Fruit fly (Drosophila melanogaster) whole organism, embryonic: ENCODE results near the gene Srp9.

ENCODE experiments used
- Aef1 ChIP-seq: fragments of 200-800 bp; sonication (Bioruptor generic); IDR thresholded peaks from 3 replicates; pipeline ENCODE4 v1.3.6; 2022; ENCODE audit warnings: missing biosample characterization, missing genetic modification characterization
- Atf6 ChIP-seq: fragments of 200-800 bp; sonication (Bioruptor generic); IDR thresholded peaks from 2 replicates; pipeline ENCODE4 v1.3.6; 2022; ENCODE audit warnings: missing biosample characterization, missing genetic modification characterization
- CG10366 ChIP-seq: fragments of 200-800 bp; sonication (Bioruptor generic); IDR thresholded peaks from 2 replicates; pipeline ENCODE4 v1.3.6; 2022; ENCODE audit warnings: missing biosample characterization, missing genetic modification characterization
- CG10462 ChIP-seq: fragments of 200-800 bp; sonication (Bioruptor generic); optimal IDR thresholded peaks from 2 replicates; lab custom pipeline; 2016; ENCODE audit warnings: missing biosample characterization, missing genetic modification characterization
- CG11247 ChIP-seq: fragments of 200-800 bp; sonication (Bioruptor generic); IDR thresholded peaks from 2 replicates; pipeline ENCODE4 v1.3.6; 2022; ENCODE audit warnings: missing biosample characterization, missing genetic modification characterization
- CG11456 ChIP-seq: fragments of 200-800 bp; sonication (Bioruptor generic); IDR thresholded peaks from 3 replicates; pipeline ENCODE4 v1.3.6; 2022; ENCODE audit warnings: missing biosample characterization, missing genetic modification characterization
- CG12236 ChIP-seq: fragments of 200-800 bp; sonication (Bioruptor generic); optimal IDR thresholded peaks from 2 replicates; lab custom pipeline; 2016; ENCODE audit warnings: missing biosample characterization, missing genetic modification characterization
- CG12659 ChIP-seq: fragments of 200-800 bp; sonication (Bioruptor generic); optimal IDR thresholded peaks from 3 replicates; lab custom pipeline; 2017; ENCODE audit warnings: mild to moderate bottlenecking, missing biosample characterization, missing genetic modification reagents, missing genetic modification characterization
- CG17359 ChIP-seq: fragments of 200-800 bp; sonication (Bioruptor generic); optimal IDR thresholded peaks from 3 replicates; lab custom pipeline; 2018; ENCODE audit warnings: missing biosample characterization, mild to moderate bottlenecking, missing genetic modification characterization, moderate library complexity
- CG18599 ChIP-seq: fragments of 200-800 bp; sonication (Bioruptor generic); optimal IDR thresholded peaks from 3 replicates; lab custom pipeline; 2017; ENCODE audit warnings: missing biosample characterization, missing genetic modification characterization, mild to moderate bottlenecking, moderate library complexity, missing genetic modification reagents
- CG18619 ChIP-seq: fragments of 200-800 bp; sonication (Bioruptor generic); optimal IDR thresholded peaks from 3 replicates; lab custom pipeline; 2017; ENCODE audit warnings: missing biosample characterization, mild to moderate bottlenecking, missing genetic modification characterization
- CG2889 ChIP-seq: fragments of 200-800 bp; sonication (Bioruptor generic); IDR thresholded peaks from 3 replicates; pipeline ENCODE4 v1.3.6; 2022; ENCODE audit warnings: missing biosample characterization, missing genetic modification characterization
- CG30403 ChIP-seq: fragments of 200-800 bp; sonication (Bioruptor generic); optimal IDR thresholded peaks from 3 replicates; lab custom pipeline; 2016; ENCODE audit warnings: missing biosample characterization, missing genetic modification characterization
- CG3065 ChIP-seq: fragments of 200-800 bp; sonication (Bioruptor generic); optimal IDR thresholded peaks from 2 replicates; lab custom pipeline; 2016; ENCODE audit warnings: missing biosample characterization, missing genetic modification characterization
- CG4328 ChIP-seq: fragments of 200-800 bp; sonication (Bioruptor generic); optimal IDR thresholded peaks from 3 replicates; lab custom pipeline; 2017; ENCODE audit warnings: missing biosample characterization, missing genetic modification reagents, missing genetic modification characterization
- CG6254 ChIP-seq: fragments of 200-800 bp; sonication (Bioruptor generic); optimal IDR thresholded peaks from 3 replicates; lab custom pipeline; 2017; ENCODE audit warnings: mild to moderate bottlenecking, missing biosample characterization, missing genetic modification reagents, missing genetic modification characterization
- CG6765 ChIP-seq: fragments of 200-800 bp; sonication (Bioruptor generic); optimal IDR thresholded peaks from 3 replicates; lab custom pipeline; 2017; ENCODE audit warnings: missing biosample characterization, mild to moderate bottlenecking, missing genetic modification characterization
- CG6813 ChIP-seq: fragments of 200-800 bp; sonication (Bioruptor generic); optimal IDR thresholded peaks from 2 replicates; lab custom pipeline; 2017; ENCODE audit warnings: missing biosample characterization, missing genetic modification characterization, mild to moderate bottlenecking, moderate library complexity, missing genetic modification reagents
- CG7786 ChIP-seq: fragments of 200-800 bp; sonication (Bioruptor generic); optimal IDR thresholded peaks from 2 replicates; lab custom pipeline; 2016; ENCODE audit warnings: missing biosample characterization, missing genetic modification characterization
- CG9609 ChIP-seq: fragments of 200-800 bp; sonication (Bioruptor generic); optimal IDR thresholded peaks from 3 replicates; lab custom pipeline; 2016; ENCODE audit warnings: missing biosample characterization, missing genetic modification characterization
- Deaf1 ChIP-seq: fragments of 200-800 bp; optimal IDR thresholded peaks from 3 replicates; lab custom pipeline; 2019; ENCODE audit warnings: missing biosample characterization, mild to moderate bottlenecking, missing genetic modification characterization, moderate library complexity
- ERR ChIP-seq: fragments of 200-800 bp; sonication (Bioruptor generic); optimal IDR thresholded peaks from 2 replicates; lab custom pipeline; 2016; ENCODE audit warnings: missing biosample characterization, missing genetic modification characterization
- H2.0 ChIP-seq: fragments of 200-800 bp; sonication (Bioruptor generic); IDR thresholded peaks from 2 replicates; pipeline ENCODE4 v1.3.6; 2022; ENCODE audit warnings: missing biosample characterization, missing genetic modification characterization
- HLH3B ChIP-seq: fragments of 200-800 bp; sonication (Bioruptor generic); IDR thresholded peaks from 2 replicates; pipeline ENCODE4 v1.3.6; 2022; ENCODE audit warnings: missing biosample characterization, missing genetic modification characterization
- Nf-YB ChIP-seq: fragments of 200-800 bp; sonication (Bioruptor generic); optimal IDR thresholded peaks from 3 replicates; lab custom pipeline; 2019; ENCODE audit warnings: missing biosample characterization, mild to moderate bottlenecking, missing genetic modification characterization, moderate library complexity
- NfI ChIP-seq: fragments of 200-800 bp; sonication (Bioruptor generic); optimal IDR thresholded peaks from 3 replicates; lab custom pipeline; 2018; ENCODE audit warnings: missing biosample characterization, mild to moderate bottlenecking, missing genetic modification characterization, moderate library complexity
- TFAM ChIP-seq: fragments of 200-800 bp; sonication (Bioruptor generic); optimal IDR thresholded peaks from 2 replicates; lab custom pipeline; 2017; ENCODE audit warnings: missing biosample characterization, missing genetic modification characterization, inconsistent platforms
- Vsx1 ChIP-seq: fragments of 200-800 bp; sonication (Bioruptor generic); optimal IDR thresholded peaks from 2 replicates; lab custom pipeline; 2017; ENCODE audit warnings: missing biosample characterization, mild to moderate bottlenecking, missing genetic modification characterization, missing genetic modification reagents
- ash1 ChIP-seq: fragments of 200-800 bp; sonication (Bioruptor generic); optimal IDR thresholded peaks from 2 replicates; lab custom pipeline; 2018; ENCODE audit warnings: missing biosample characterization, mild to moderate bottlenecking, missing genetic modification characterization
- ato ChIP-seq: fragments of 200-800 bp; sonication (Bioruptor generic); IDR thresholded peaks from 2 replicates; pipeline ENCODE4 v1.3.6; 2022; ENCODE audit warnings: missing biosample characterization, missing genetic modification characterization; ENCODE audit not compliant: partially characterized antibody
- bigmax ChIP-seq: fragments of 200-800 bp; sonication (Bioruptor generic); optimal IDR thresholded peaks from 2 replicates; lab custom pipeline; 2018; ENCODE audit warnings: missing biosample characterization, mild to moderate bottlenecking, missing genetic modification characterization
- dan ChIP-seq: fragments of 200-800 bp; sonication (Bioruptor generic); IDR thresholded peaks from 2 replicates; pipeline ENCODE4 v1.3.6; 2022; ENCODE audit warnings: missing biosample characterization, missing genetic modification characterization
- emc ChIP-seq: fragments of 200-800 bp; sonication (Bioruptor generic); optimal IDR thresholded peaks from 2 replicates; lab custom pipeline; 2016; ENCODE audit warnings: missing biosample characterization, missing genetic modification characterization
- ems ChIP-seq: fragments of 200-800 bp; sonication (Bioruptor generic); optimal IDR thresholded peaks from 3 replicates; lab custom pipeline; 2016; ENCODE audit warnings: missing biosample characterization, missing genetic modification characterization
- fd96Cb ChIP-seq: fragments of 200-800 bp; sonication (Bioruptor generic); optimal IDR thresholded peaks from 2 replicates; lab custom pipeline; 2018; ENCODE audit warnings: missing biosample characterization, mild to moderate bottlenecking, missing genetic modification characterization, moderate library complexity
- fu2 ChIP-seq: fragments of 200-800 bp; sonication (Bioruptor generic); optimal IDR thresholded peaks from 2 replicates; lab custom pipeline; 2016; ENCODE audit warnings: missing biosample characterization, missing genetic modification characterization
- gcm ChIP-seq: fragments of 200-800 bp; sonication (Bioruptor generic); optimal IDR thresholded peaks from 2 replicates; lab custom pipeline; 2019; ENCODE audit warnings: missing biosample characterization, mild to moderate bottlenecking, missing genetic modification characterization, moderate library complexity
- h ChIP-seq: fragments of >200 bp; optimal IDR thresholded peaks from 2 replicates; lab custom pipeline; 2017
- ind ChIP-seq: fragments of 200-800 bp; sonication (Bioruptor generic); optimal IDR thresholded peaks from 3 replicates; lab custom pipeline; 2016; ENCODE audit warnings: missing biosample characterization, missing genetic modification characterization
- jigr1 ChIP-seq: fragments of 200-800 bp; sonication (Bioruptor generic); IDR thresholded peaks from 3 replicates; pipeline ENCODE4 v1.3.6; 2022; ENCODE audit warnings: missing biosample characterization, missing genetic modification characterization
- jumu ChIP-seq: fragments of 200-800 bp; sonication (Bioruptor generic); optimal IDR thresholded peaks from 3 replicates; lab custom pipeline; 2016; ENCODE audit warnings: missing biosample characterization, missing genetic modification characterization
- kah ChIP-seq: fragments of 200-800 bp; sonication (Bioruptor generic); optimal IDR thresholded peaks from 2 replicates; lab custom pipeline; 2018; ENCODE audit warnings: missing biosample characterization, mild to moderate bottlenecking, missing genetic modification characterization
- lab ChIP-seq: fragments of 200-800 bp; sonication (Bioruptor generic); optimal IDR thresholded peaks from 3 replicates; lab custom pipeline; 2017; ENCODE audit warnings: missing biosample characterization, missing genetic modification characterization, mild to moderate bottlenecking, moderate library complexity, missing genetic modification reagents
- lmd ChIP-seq: fragments of 200-800 bp; sonication (Bioruptor generic); IDR thresholded peaks from 2 replicates; pipeline ENCODE4 v1.3.6; 2022; ENCODE audit warnings: missing biosample characterization, missing genetic modification characterization
- nerfin-1 ChIP-seq: fragments of 200-800 bp; sonication (Bioruptor generic); optimal IDR thresholded peaks from 3 replicates; lab custom pipeline; 2019; ENCODE audit warnings: missing biosample characterization, mild to moderate bottlenecking, missing genetic modification characterization, moderate library complexity
- scrt ChIP-seq: fragments of 200-800 bp; sonication (Bioruptor generic); optimal IDR thresholded peaks from 2 replicates; lab custom pipeline; 2018; ENCODE audit warnings: missing biosample characterization, mild to moderate bottlenecking, missing genetic modification characterization, moderate library complexity
- sens-2 ChIP-seq: fragments of 200-800 bp; sonication (Bioruptor generic); IDR thresholded peaks from 2 replicates; pipeline ENCODE4 v1.3.6; 2022; ENCODE audit warnings: missing biosample characterization, missing genetic modification characterization
- slp2 ChIP-seq: fragments of 200-800 bp; sonication (Bioruptor generic); optimal IDR thresholded peaks from 2 replicates; lab custom pipeline; 2016; ENCODE audit warnings: missing biosample characterization, missing genetic modification characterization
- sqz ChIP-seq: fragments of 200-800 bp; sonication (Bioruptor generic); optimal IDR thresholded peaks from 3 replicates; lab custom pipeline; 2018; ENCODE audit warnings: missing biosample characterization, mild to moderate bottlenecking, missing genetic modification characterization

Srp9 gene

dm6 chr3L:7911765-7912556, 24.2 kb upstream of the Srp9 start, which contains the start of the genes pbl and CG8281 (continued):
- TF ChIP-seq bigmax (GFP tag; lab: Kevin White, UChicago) (no peak), NfI (GFP tag; lab: Kevin White, UChicago) (no peak), ato (GFP tag; lab: Robert Waterston, UW) (peak; percentile 66; the same call in 1 of the 2 replicates), CG18619 (peak; percentile 26), CG30403 (GFP tag; lab: Kevin White, UChicago) (peak; percentile 49), ERR (GFP tag; lab: Kevin White, UChicago) (no peak), HLH3B (GFP tag; lab: Robert Waterston, UW) (peak; percentile 29; the same call in 1 of the 2 replicates), Atf6 (GFP tag; lab: Robert Waterston, UW) (0 out of 2 replicates have a peak, but pooled peaks have one; percentile 23), CG7786 (GFP tag; lab: Kevin White, UChicago) (peak; percentile 30), scrt (peak; percentile 99), CG11456 (GFP tag; lab: Robert Waterston, UW) (0 out of 3 replicates have a peak, but pooled peaks have one; percentile 28), CG12659 (GFP tag; lab: Kevin White, UChicago) (peak; percentile 68), CG17359 (tag; lab: Kevin White, UChicago) (peak; percentile 59), sqz (GFP tag; lab: Kevin White, UChicago) (peak; percentile 77), CG10462 (GFP tag; lab: Kevin White, UChicago) (no peak), dan (GFP tag; lab: Robert Waterston, UW) (no peak), lmd (GFP tag; lab: Robert Waterston, UW) (peak; percentile 22; the same call in 1 of the 2 replicates), Aef1 (GFP tag; lab: Robert Waterston, UW) (0 out of 3 replicates have a peak, but pooled peaks have one; percentile 24), fu2 (GFP tag; lab: Kevin White, UChicago) (peak; percentile 15), kah (GFP tag; lab: Kevin White, UChicago) (peak; percentile 77), lab (GFP tag; lab: Kevin White, UChicago) (peak; percentile 58), CG18599 (peak; percentile 48), CG6254 (GFP tag; lab: Kevin White, UChicago) (no peak), slp2 (no peak), H2.0 (GFP tag; lab: Robert Waterston, UW) (0 out of 2 replicates have a peak, but pooled peaks have one; percentile 35), Vsx1 (no peak), TFAM (no peak), CG3065 (no peak), CG2889 (GFP tag; lab: Robert Waterston, UW) (no peak), jigr1 (GFP tag; lab: Robert Waterston, UW) (no peak), CG6813 (GFP tag; lab: Kevin White, UChicago) (no peak), ash1 (no peak), CG9609 (peak; percentile 56), emc (GFP tag; lab: Kevin White, UChicago) (peak; percentile 35), CG12236 (GFP tag; lab: Kevin White, UChicago) (no peak), sens-2 (GFP tag; lab: Robert Waterston, UW) (0 out of 2 replicates have a peak, but pooled peaks have one; percentile 35), nerfin-1 (peak; percentile 8), CG10366 (peak; percentile 50), Nf-YB (GFP tag; lab: Kevin White, UChicago) (peak; percentile 13), h (lab: Kevin White, UChicago) (no peak), CG11247 (GFP tag; lab: Robert Waterston, UW) (no peak), CG4328 (peak; percentile 44), Deaf1 (tag; lab: Kevin White, UChicago) (no peak), fd96Cb (tag; lab: Kevin White, UChicago) (peak; percentile 48), ind (GFP tag; lab: Kevin White, UChicago) (peak; percentile 32), jumu (GFP tag; lab: Kevin White, UChicago) (no peak), CG6765 (peak; percentile 28), gcm (GFP tag; lab: Kevin White, UChicago) (no peak), ems (GFP tag; lab: Kevin White, UChicago) (no peak)
